Fruit fly (Drosophila melanogaster): ENCODE data around the gene Tsp.

The Tsp gene

dm6 chr2L:6644421-6645059 is 64.3 kb downstream of the Tsp start (continued):
- TF ChIP-seq CG3065 (GFP tag; optimal IDR thresholded peaks at IDR 0.05): no peak
- peak; percentile 7 for TF ChIP-seq ftz-f1 (GFP tag; optimal IDR thresholded peaks at IDR 0.05)
- TF ChIP-seq Fer3 (tag; optimal IDR thresholded peaks at IDR 0.05): no peak
- TF ChIP-seq CG4854 (GFP tag; optimal IDR thresholded peaks at IDR 0.05): no peak
- peak; percentile 66 for TF ChIP-seq Med (GFP tag)
- peak; percentile 13 for TF ChIP-seq exex (tag; optimal IDR thresholded peaks at IDR 0.05)
- TF ChIP-seq gsb (GFP tag; IDR thresholded peaks at IDR 0.05): no peak
- TF ChIP-seq wdn (GFP tag; IDR thresholded peaks at IDR 0.05): no peak
- TF ChIP-seq CG14667 (GFP tag; IDR thresholded peaks at IDR 0.05): no peak
- TF ChIP-seq CG17385 (GFP tag; optimal IDR thresholded peaks at IDR 0.05): no peak
- no peak for TF ChIP-seq CG1602 (GFP tag; optimal IDR thresholded peaks at IDR 0.05)
- peak; percentile 40 for TF ChIP-seq HmgZ (tag; optimal IDR thresholded peaks at IDR 0.05)
- TF ChIP-seq B-H1 (GFP tag; IDR thresholded peaks at IDR 0.05): no peak
- no peak for TF ChIP-seq CG8089 (GFP tag; optimal IDR thresholded peaks at IDR 0.05)
- TF ChIP-seq gsb-n (tag; optimal IDR thresholded peaks at IDR 0.05): no peak
- peak in 1 of 2 experiments; percentile 1 for TF ChIP-seq Trl (optimal IDR thresholded peaks at IDR 0.05)
- no peak for TF ChIP-seq Trl (GFP tag; optimal IDR thresholded peaks at IDR 0.05)
- TF ChIP-seq CG17361 (GFP tag; IDR thresholded peaks at IDR 0.05): no peak; the same call in 2 of the 3 replicates
- no peak for TF ChIP-seq row (GFP tag; IDR thresholded peaks at IDR 0.05)
- TF ChIP-seq E2f1 (GFP tag; IDR thresholded peaks at IDR 0.05): no peak
- no peak for TF ChIP-seq CG11560 (tag; IDR thresholded peaks at IDR 0.05)
- no peak for TF ChIP-seq CG18476 (GFP tag; optimal IDR thresholded peaks at IDR 0.05)
- TF ChIP-seq CG7271 (tag; optimal IDR thresholded peaks at IDR 0.05): no peak
- no peak for TF ChIP-seq CG1832 (GFP tag; optimal IDR thresholded peaks at IDR 0.05)
- no peak for TF ChIP-seq CG1529 (GFP tag; optimal IDR thresholded peaks at IDR 0.05)
- no peak for TF ChIP-seq Taf1 (GFP tag; IDR thresholded peaks at IDR 0.05)
- TF ChIP-seq psq (GFP tag; optimal IDR thresholded peaks at IDR 0.05): peak; percentile 97
- no peak for TF ChIP-seq cato (GFP tag; optimal IDR thresholded peaks at IDR 0.05; ENCODE audit: borderline replicate concordance)
- peak in 1 of 2 experiments; percentile 88 for TF ChIP-seq Pdp1 (GFP tag; optimal IDR thresholded peaks at IDR 0.05)
- TF ChIP-seq CG8924 (tag; optimal IDR thresholded peaks at IDR 0.05): peak; percentile 8
- no peak for TF ChIP-seq knrl (GFP tag; IDR thresholded peaks at IDR 0.05; ENCODE audit: partially characterized antibody)
- TF ChIP-seq D (optimal IDR thresholded peaks at IDR 0.05): no peak
- TF ChIP-seq D (GFP tag; optimal IDR thresholded peaks at IDR 0.05): no peak
- no peak for TF ChIP-seq CG10959 (GFP tag; IDR thresholded peaks at IDR 0.05)
- no peak for TF ChIP-seq slou (GFP tag; optimal IDR thresholded peaks at IDR 0.05)
- no peak for TF ChIP-seq CG2678 (tag; optimal IDR thresholded peaks at IDR 0.05)
- TF ChIP-seq az2 (GFP tag; optimal IDR thresholded peaks at IDR 0.05): no peak
- peak; percentile 37 for TF ChIP-seq Atf3 (GFP tag; optimal IDR thresholded peaks at IDR 0.05)
- TF ChIP-seq CG3407 (GFP tag; optimal IDR thresholded peaks at IDR 0.05): no peak
- TF ChIP-seq wor (GFP tag; IDR thresholded peaks at IDR 0.05): no peak
- TF ChIP-seq bab2 (GFP tag; optimal IDR thresholded peaks at IDR 0.05): no peak
- no peak for TF ChIP-seq CG31388 (GFP tag; optimal IDR thresholded peaks at IDR 0.05)
- no peak for TF ChIP-seq nerfin-1 (tag; optimal IDR thresholded peaks at IDR 0.05)
- no peak for TF ChIP-seq CG6683 (GFP tag; optimal IDR thresholded peaks at IDR 0.05)
- no peak for TF ChIP-seq danr (GFP tag; IDR thresholded peaks at IDR 0.05)
- peak; percentile 49; the same call in 2 of the 3 replicates for TF ChIP-seq CG34224 (GFP tag; IDR thresholded peaks at IDR 0.05; ENCODE audit: partially characterized antibody)
- no peak for TF ChIP-seq CG17328 (GFP tag; IDR thresholded peaks at IDR 0.05)
- no peak for TF ChIP-seq Fer1 (GFP tag; optimal IDR thresholded peaks at IDR 0.05)
- no peak for TF ChIP-seq ham (GFP tag; IDR thresholded peaks at IDR 0.05)
- TF ChIP-seq GATAe (GFP tag; conservative IDR thresholded peaks at IDR 0.05): no peak
- no peak for TF ChIP-seq nmo (GFP tag; optimal IDR thresholded peaks at IDR 0.05)
- TF ChIP-seq Ravus (GFP tag; IDR thresholded peaks at IDR 0.05): no peak
